Fruit fly (Drosophila melanogaster) whole organism, prepupa: Measurements from ENCODE around the gene CG4066.

Source experiments
- CG10631 ChIP-seq: fragments of 200-800 bp; sonication (Bioruptor generic); optimal IDR thresholded peaks from 2 replicates; lab custom pipeline; 2016; ENCODE audit warnings: missing biosample characterization, missing genetic modification characterization
- CG10669 ChIP-seq: fragments of 200-800 bp; sonication (Bioruptor generic); optimal IDR thresholded peaks from 3 replicates; lab custom pipeline; 2018; ENCODE audit warnings: missing biosample characterization, mild to moderate bottlenecking, missing genetic modification characterization, moderate library complexity
- CG11762 ChIP-seq: fragments of 200-800 bp; sonication (Bioruptor generic); optimal IDR thresholded peaks from 3 replicates; lab custom pipeline; 2016; ENCODE audit warnings: missing biosample characterization, missing genetic modification characterization; ENCODE audit not compliant: insufficient read depth
- CG11902 ChIP-seq: fragments of 200-800 bp; sonication (Bioruptor generic); optimal IDR thresholded peaks from 3 replicates; lab custom pipeline; 2016; ENCODE audit warnings: missing biosample characterization, missing genetic modification characterization
- CG15336 ChIP-seq: fragments of 200-800 bp; sonication (Bioruptor generic); IDR thresholded peaks from 2 replicates; pipeline ENCODE4 v1.3.6; 2022; ENCODE audit warnings: missing biosample characterization, missing genetic modification characterization
- CG1621 ChIP-seq: fragments of 200-800 bp; sonication (Bioruptor generic); optimal IDR thresholded peaks from 3 replicates; lab custom pipeline; 2018; ENCODE audit warnings: missing biosample characterization, mild to moderate bottlenecking, missing genetic modification characterization
- CG16779 ChIP-seq: fragments of 200-800 bp; sonication (Bioruptor generic); optimal IDR thresholded peaks from 3 replicates; lab custom pipeline; 2017; ENCODE audit warnings: missing biosample characterization, mild to moderate bottlenecking, missing genetic modification characterization
- CG3032 ChIP-seq: fragments of 200-800 bp; optimal IDR thresholded peaks from 2 replicates; lab custom pipeline; 2019; ENCODE audit warnings: missing biosample characterization, mild to moderate bottlenecking, missing genetic modification characterization, moderate library complexity
- CG32006 ChIP-seq: fragments of 200-800 bp; sonication (Bioruptor generic); optimal IDR thresholded peaks from 3 replicates; lab custom pipeline; 2017; ENCODE audit warnings: missing biosample characterization, mild to moderate bottlenecking, missing genetic modification characterization
- CG3919 ChIP-seq: fragments of 200-800 bp; sonication (Bioruptor generic); optimal IDR thresholded peaks from 3 replicates; lab custom pipeline; 2016; ENCODE audit warnings: missing biosample characterization, missing genetic modification characterization
- CG4318 ChIP-seq: fragments of 200-800 bp; sonication (Bioruptor generic); optimal IDR thresholded peaks from 3 replicates; lab custom pipeline; 2017; ENCODE audit warnings: missing biosample characterization, mild to moderate bottlenecking, missing genetic modification characterization
- CG6163 ChIP-seq: fragments of 200-800 bp; sonication (Bioruptor generic); IDR thresholded peaks from 3 replicates; pipeline ENCODE4 v1.3.6; 2022; ENCODE audit warnings: missing biosample characterization, missing genetic modification characterization
- CG6276 ChIP-seq: fragments of 200-800 bp; sonication (Bioruptor generic); optimal IDR thresholded peaks from 2 replicates; lab custom pipeline; 2017; ENCODE audit warnings: missing biosample characterization, mild to moderate bottlenecking, missing genetic modification characterization
- CG6808 ChIP-seq: fragments of 200-800 bp; sonication (Bioruptor generic); optimal IDR thresholded peaks from 3 replicates; lab custom pipeline; 2017; ENCODE audit warnings: missing biosample characterization, missing genetic modification characterization, mild to moderate bottlenecking, moderate library complexity, missing genetic modification reagents
- CG6854 ChIP-seq: fragments of 200-800 bp; sonication (Bioruptor generic); optimal IDR thresholded peaks from 2 replicates; lab custom pipeline; 2017; ENCODE audit warnings: missing biosample characterization, mild to moderate bottlenecking, missing genetic modification characterization
- CG7368 ChIP-seq: fragments of 200-800 bp; sonication (Bioruptor generic); optimal IDR thresholded peaks from 3 replicates; lab custom pipeline; 2016; ENCODE audit warnings: missing biosample characterization, missing genetic modification characterization
- CG8119 ChIP-seq: fragments of 200-800 bp; sonication (Bioruptor generic); IDR thresholded peaks from 3 replicates; pipeline ENCODE4 v1.3.6; 2022; ENCODE audit warnings: missing biosample characterization, missing genetic modification characterization
- CG8319 ChIP-seq: fragments of 200-800 bp; sonication (Bioruptor generic); optimal IDR thresholded peaks from 3 replicates; lab custom pipeline; 2016; ENCODE audit warnings: missing biosample characterization, missing genetic modification characterization
- Eip75B ChIP-seq: fragments of 200-800 bp; sonication (Bioruptor generic); optimal IDR thresholded peaks from 3 replicates; lab custom pipeline; 2016; ENCODE audit warnings: missing biosample characterization, missing genetic modification characterization
- Eip78C ChIP-seq: fragments of 200-800 bp; sonication (Bioruptor generic); peaks from one replicate; lab custom pipeline; 2016; ENCODE audit warnings: missing biosample characterization, missing genetic modification characterization
- Eip93F ChIP-seq: fragments of 200-800 bp; sonication (Bioruptor generic); optimal IDR thresholded peaks from 2 replicates; lab custom pipeline; 2016; ENCODE audit warnings: missing biosample characterization, mild to moderate bottlenecking, missing genetic modification characterization
- Ets21C ChIP-seq: fragments of 200-800 bp; sonication (Bioruptor generic); optimal IDR thresholded peaks from 3 replicates; lab custom pipeline; 2016; ENCODE audit warnings: missing biosample characterization, missing genetic modification characterization
- Ets96B ChIP-seq: fragments of 200-800 bp; optimal IDR thresholded peaks from 2 replicates; lab custom pipeline; 2019; ENCODE audit warnings: missing biosample characterization, mild to moderate bottlenecking, missing genetic modification characterization, moderate library complexity
- Gug ChIP-seq: fragments of 200-800 bp; sonication (Bioruptor generic); IDR thresholded peaks from 2 replicates; pipeline ENCODE4 v1.3.6; 2022; ENCODE audit warnings: missing biosample characterization, missing genetic modification characterization
- Hr38 ChIP-seq: sonication (Bioruptor generic); optimal IDR thresholded peaks from 2 replicates; lab custom pipeline; 2016; ENCODE audit warnings: missing biosample characterization, missing genetic modification characterization
- Hr39 ChIP-seq: fragments of 200-800 bp; sonication (Bioruptor generic); optimal IDR thresholded peaks from 2 replicates; lab custom pipeline; 2016; ENCODE audit warnings: missing biosample characterization, missing genetic modification characterization
- Hr4 ChIP-seq: fragments of 200-800 bp; sonication (Bioruptor generic); optimal IDR thresholded peaks from 3 replicates; lab custom pipeline; 2016; ENCODE audit warnings: missing biosample characterization, missing genetic modification characterization
- Lpt ChIP-seq: fragments of 200-800 bp; sonication (Bioruptor generic); optimal IDR thresholded peaks from 3 replicates; lab custom pipeline; 2016; ENCODE audit warnings: missing biosample characterization, missing genetic modification characterization
- Met ChIP-seq: fragments of 200-800 bp; sonication (Bioruptor generic); optimal IDR thresholded peaks from 3 replicates; lab custom pipeline; 2016; ENCODE audit warnings: missing biosample characterization, missing genetic modification characterization
- OdsH ChIP-seq: fragments of 200-800 bp; sonication (Bioruptor generic); optimal IDR thresholded peaks from 3 replicates; lab custom pipeline; 2016; ENCODE audit warnings: missing biosample characterization, missing genetic modification characterization
- Smox ChIP-seq: fragments of 200-800 bp; sonication (Bioruptor generic); optimal IDR thresholded peaks from 3 replicates; lab custom pipeline; 2016; ENCODE audit warnings: missing biosample characterization, missing genetic modification characterization
- Sox102F ChIP-seq: fragments of 200-800 bp; sonication (Bioruptor generic); optimal IDR thresholded peaks from 2 replicates; lab custom pipeline; 2016; ENCODE audit warnings: missing biosample characterization, mild to moderate bottlenecking, missing genetic modification characterization
- Sox14 ChIP-seq: fragments of 200-800 bp; sonication (Bioruptor generic); optimal IDR thresholded peaks from 3 replicates; lab custom pipeline; 2016; ENCODE audit warnings: missing biosample characterization, missing genetic modification characterization
- achi ChIP-seq: fragments of 200-800 bp; sonication (Bioruptor generic); optimal IDR thresholded peaks from 3 replicates; lab custom pipeline; 2016; ENCODE audit warnings: missing biosample characterization, missing genetic modification characterization
- acj6 ChIP-seq: fragments of 200-800 bp; sonication (Bioruptor generic); optimal IDR thresholded peaks from 3 replicates; lab custom pipeline; 2016; ENCODE audit warnings: missing biosample characterization, missing genetic modification characterization
- cyc ChIP-seq: fragments of 200-800 bp; sonication (Bioruptor generic); optimal IDR thresholded peaks from 3 replicates; lab custom pipeline; 2016; ENCODE audit warnings: missing biosample characterization, missing genetic modification characterization
- dsx ChIP-seq: fragments of 200-800 bp; optimal IDR thresholded peaks from 3 replicates; lab custom pipeline; 2019; ENCODE audit warnings: missing biosample characterization, mild to moderate bottlenecking, missing genetic modification characterization, moderate library complexity; ENCODE audit not compliant: poor library complexity, severe bottlenecking
- eg ChIP-seq: fragments of 200-800 bp; sonication (Bioruptor generic); IDR thresholded peaks from 3 replicates; pipeline ENCODE4 v1.3.6; 2022; ENCODE audit warnings: missing biosample characterization, missing genetic modification characterization
- fd59A ChIP-seq: fragments of 200-800 bp; sonication (Bioruptor generic); optimal IDR thresholded peaks from 2 replicates; lab custom pipeline; 2017; ENCODE audit warnings: missing biosample characterization, mild to moderate bottlenecking, missing genetic modification characterization, missing genetic modification reagents
- fkh ChIP-seq: fragments of 200-800 bp; sonication (Bioruptor generic); optimal IDR thresholded peaks from 3 replicates; lab custom pipeline; 2017; ENCODE audit warnings: missing biosample characterization, mild to moderate bottlenecking, missing genetic modification characterization, moderate library complexity
- lz ChIP-seq: fragments of 200-800 bp; sonication (Bioruptor generic); optimal IDR thresholded peaks from 3 replicates; lab custom pipeline; 2016; ENCODE audit warnings: missing biosample characterization, missing genetic modification characterization
- pdm3 ChIP-seq: fragments of 200-800 bp; sonication (Bioruptor generic); optimal IDR thresholded peaks from 3 replicates; lab custom pipeline; 2016; ENCODE audit warnings: missing biosample characterization, missing genetic modification characterization
- salr ChIP-seq, 2 experiments: fragments of 200-800 bp; sonication (Bioruptor generic); optimal IDR thresholded peaks; 3 replicates each; lab custom pipeline; 2016 to 2018; ENCODE audit warnings: missing biosample characterization in 2 of 2, missing genetic modification characterization in 2 of 2, mild to moderate bottlenecking in 1 of 2
- spab ChIP-seq: fragments of 200-800 bp; sonication (Bioruptor generic); optimal IDR thresholded peaks from 2 replicates; lab custom pipeline; 2017; ENCODE audit warnings: missing biosample characterization, mild to moderate bottlenecking, missing genetic modification characterization, missing genetic modification reagents
- ss ChIP-seq, 2 experiments: fragments of 200-800 bp; sonication (Bioruptor generic); optimal IDR thresholded peaks; 2 replicates in 1 of 2; 3 replicates in 1 of 2; lab custom pipeline; 2017 to 2018; ENCODE audit warnings: mild to moderate bottlenecking in 2 of 2, missing biosample characterization in 2 of 2, missing genetic modification characterization in 2 of 2, moderate library complexity in 1 of 2
- svp ChIP-seq: fragments of 200-800 bp; sonication (Bioruptor generic); peaks from one replicate; lab custom pipeline; 2016; ENCODE audit warnings: missing biosample characterization, missing genetic modification characterization
- topi ChIP-seq: fragments of 200-800 bp; sonication (Bioruptor generic); optimal IDR thresholded peaks from 3 replicates; lab custom pipeline; 2016; ENCODE audit warnings: missing biosample characterization, missing genetic modification characterization
- vri ChIP-seq: fragments of 200-800 bp; sonication (Bioruptor generic); optimal IDR thresholded peaks from 3 replicates; lab custom pipeline; 2016; ENCODE audit warnings: missing biosample characterization, mild to moderate bottlenecking, missing genetic modification characterization

The CG4066 gene

dm6 chr3R:12314236-12314635, 3.1 kb downstream of the CG4066 start (continued):
- no peak for TF ChIP-seq Hr38
- peak; percentile 82 for TF ChIP-seq CG6163 (GFP tag; lab: Robert Waterston, UW)
- peak; percentile 99 for TF ChIP-seq svp (GFP tag; lab: Kevin White, UChicago)
- peak; percentile 80 for TF ChIP-seq cyc (GFP tag; lab: Kevin White, UChicago)
- peak; percentile 81 for TF ChIP-seq topi (GFP tag; lab: Kevin White, UChicago)
- peak; percentile 74 for TF ChIP-seq CG1621 (tag; lab: Kevin White, UChicago)
- TF ChIP-seq fd59A (GFP tag; lab: Kevin White, UChicago) = peak; percentile 57
- TF ChIP-seq CG8319 (GFP tag; lab: Kevin White, UChicago) = peak; percentile 57
- TF ChIP-seq Ets21C = peak; percentile 72
- peak; percentile 79 for TF ChIP-seq acj6 (GFP tag; lab: Kevin White, UChicago)
- peak; percentile 47 for TF ChIP-seq CG8119 (GFP tag; lab: Robert Waterston, UW)
- peak; percentile 79 for TF ChIP-seq CG3919
- TF ChIP-seq Lpt (GFP tag; lab: Kevin White, UChicago) = peak; percentile 38
- peak; percentile 80 for TF ChIP-seq Hr39 (GFP tag; lab: Kevin White, UChicago)
- TF ChIP-seq Smox (GFP tag; lab: Kevin White, UChicago) = peak; percentile 86
- peak; percentile 50 for TF ChIP-seq CG16779 (tag; lab: Kevin White, UChicago)
- TF ChIP-seq CG11902 = peak; percentile 53
- TF ChIP-seq CG11762 (GFP tag; lab: Kevin White, UChicago) = peak; percentile 58
- peak; percentile 82 for TF ChIP-seq OdsH (GFP tag; lab: Kevin White, UChicago)
- TF ChIP-seq CG6276 (GFP tag; lab: Kevin White, UChicago) = no peak
- peak; percentile 77 for TF ChIP-seq dsx
- 0 out of 2 replicates have a peak, but pooled peaks have one; percentile 28 for TF ChIP-seq CG15336 (GFP tag; lab: Robert Waterston, UW)
- peak; percentile 29 for TF ChIP-seq Hr4 (GFP tag; lab: Kevin White, UChicago)
- peak; percentile 8 for TF ChIP-seq CG7368 (GFP tag; lab: Kevin White, UChicago)
- peak; percentile 83 for TF ChIP-seq CG10669 (GFP tag; lab: Kevin White, UChicago)
- TF ChIP-seq Gug (GFP tag; lab: Robert Waterston, UW) = peak; percentile 13; the same call in 1 of the 2 replicates
- no peak for TF ChIP-seq fkh (GFP tag; lab: Kevin White, UChicago)
- TF ChIP-seq CG32006 = peak; percentile 47
- peak; percentile 68 for TF ChIP-seq CG6854 (GFP tag; lab: Kevin White, UChicago)
- peak; percentile 86 for TF ChIP-seq CG3032 (tag; lab: Kevin White, UChicago)
- peak; percentile 68 for TF ChIP-seq Eip75B (GFP tag; lab: Kevin White, UChicago)
- peak; percentile 81 for TF ChIP-seq Sox102F (GFP tag; lab: Kevin White, UChicago)
- peak; percentile 89 for TF ChIP-seq Met
- TF ChIP-seq ss (GFP tag; optimal IDR thresholded peaks at IDR 0.05; lab: Kevin White, UChicago) = peak; percentile 69 to 73
- TF ChIP-seq Sox14 (GFP tag; lab: Kevin White, UChicago) = peak; percentile 69

DNA sequence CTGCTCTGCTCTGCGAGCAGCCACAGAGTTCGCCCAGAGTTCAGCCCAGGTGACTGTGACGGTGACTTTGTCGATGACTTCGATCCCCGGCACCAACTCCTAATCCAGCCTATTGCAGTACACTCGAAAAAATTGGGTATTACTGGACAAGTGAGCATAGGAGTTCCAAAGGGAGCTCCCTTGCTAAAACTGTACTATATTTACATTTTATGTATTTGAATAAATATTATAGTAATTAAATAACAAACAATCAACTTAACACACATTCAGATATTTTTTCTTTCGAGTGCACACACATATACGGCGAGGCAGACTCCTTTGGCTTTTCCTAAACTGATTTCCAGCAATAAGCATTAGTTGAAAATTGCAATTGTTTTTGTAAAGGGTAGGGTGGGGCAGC, 4.3 kb downstream of the CG4066 start:
- no peak for TF ChIP-seq Eip93F (GFP tag; lab: Kevin White, UChicago)
- TF ChIP-seq Hr4 (GFP tag; lab: Kevin White, UChicago) = peak; percentile 26
- TF ChIP-seq CG4318 (GFP tag; lab: Kevin White, UChicago) = peak; percentile 29
- TF ChIP-seq Gug (GFP tag; lab: Robert Waterston, UW) = peak; percentile 62; the same call in 1 of the 2 replicates
- peak; percentile 63 for TF ChIP-seq svp (GFP tag; lab: Kevin White, UChicago)
- TF ChIP-seq Lpt (GFP tag; lab: Kevin White, UChicago) = peak; percentile 31
- peak; percentile 25 for TF ChIP-seq OdsH (GFP tag; lab: Kevin White, UChicago)
- no peak for TF ChIP-seq Met
- peak; percentile 62 for TF ChIP-seq CG3919
- peak; percentile 51 for TF ChIP-seq CG10631 (GFP tag; lab: Kevin White, UChicago)
- peak; percentile 54 for TF ChIP-seq Eip78C (GFP tag; lab: Kevin White, UChicago)
- TF ChIP-seq achi (GFP tag; lab: Kevin White, UChicago) = peak; percentile 35
- TF ChIP-seq CG6808 (GFP tag; lab: Kevin White, UChicago) = no peak
- peak; percentile 49 for TF ChIP-seq CG15336 (GFP tag; lab: Robert Waterston, UW)
- TF ChIP-seq lz (GFP tag; lab: Kevin White, UChicago) = no peak
- no peak for TF ChIP-seq CG10669 (GFP tag; lab: Kevin White, UChicago)
- TF ChIP-seq spab (GFP tag; lab: Kevin White, UChicago) = no peak
- TF ChIP-seq CG6163 (GFP tag; lab: Robert Waterston, UW) = peak; percentile 59; the same call in 1 of the 3 replicates
- no peak for TF ChIP-seq Eip75B (GFP tag; lab: Kevin White, UChicago)
- peak; percentile 56; the same call in 1 of the 3 replicates for TF ChIP-seq eg (GFP tag; lab: Robert Waterston, UW)
- peak; percentile 63 for TF ChIP-seq CG32006
- TF ChIP-seq salr (GFP tag; optimal IDR thresholded peaks at IDR 0.05; lab: Kevin White, UChicago) = peak in 1 of 2 experiments; percentile 34
- TF ChIP-seq CG6276 (GFP tag; lab: Kevin White, UChicago) = peak; percentile 55
- no peak for TF ChIP-seq acj6 (GFP tag; lab: Kevin White, UChicago)
- TF ChIP-seq Ets96B = peak; percentile 13
- TF ChIP-seq vri (GFP tag; lab: Kevin White, UChicago) = no peak
- no peak for TF ChIP-seq pdm3
- peak; percentile 58; the same call in 2 of the 3 replicates for TF ChIP-seq CG8119 (GFP tag; lab: Robert Waterston, UW)
